Worm (Caenorhabditis elegans): Measurements from ENCODE around the gene srab-8.

srab-8 gene

ce11 chrV:3193091-3193608 is 16.9 kb downstream of the srab-8 start, which contains the start of the genes Y73C8B.3 and Y73C8B.9 (continued):
- TF ChIP-seq akir-1 (GFP tag; optimal IDR thresholded peaks at IDR 0.05) = no peak
- TF ChIP-seq ama-1 (optimal IDR thresholded peaks at IDR 0.05) = no peak
- no peak for TF ChIP-seq ama-1 (GFP tag; optimal IDR thresholded peaks at IDR 0.05)

ce11 chrV:3194952-3195450 is 18.7 kb downstream of the srab-8 start, which contains the start of gene Y73C8B.2:
Gene Y73C8B.2, minus strand, starts transcription at chrV:3195002.
- peak; percentile 8 for TF ChIP-seq nhr-80 (tag; optimal IDR thresholded peaks at IDR 0.05)
- TF ChIP-seq rec-8 (tag; optimal IDR thresholded peaks at IDR 0.05) = no peak
- no peak for TF ChIP-seq T26A5.8 (tag; optimal IDR thresholded peaks at IDR 0.05)
- TF ChIP-seq ekl-4 (GFP tag; IDR thresholded peaks at IDR 0.05) = no peak
- no peak for TF ChIP-seq Y95B8A.8 (GFP tag; IDR thresholded peaks at IDR 0.05)
- peak; percentile 73 for TF ChIP-seq mcd-1 (GFP tag; IDR thresholded peaks at IDR 0.05)
- no peak for TF ChIP-seq athp-1 (tag; optimal IDR thresholded peaks at IDR 0.05)

- peak; percentile 66; the same call in 1 of the 2 replicates for TF ChIP-seq nfyb-1 (GFP tag; IDR thresholded peaks at IDR 0.05)
- TF ChIP-seq atf-7 (tag; optimal IDR thresholded peaks at IDR 0.05) = no peak
These were observed 19.6 kb downstream of the srab-8 start for ce11 chrV:3195814-3196213.

- TF ChIP-seq cebp-1 (GFP tag; IDR thresholded peaks at IDR 0.05) = no peak
- TF ChIP-seq cebp-1 (tag; optimal IDR thresholded peaks at IDR 0.05) = peak; percentile 2
- no peak for TF ChIP-seq ccch-3 (GFP tag; optimal IDR thresholded peaks at IDR 0.05)
These were observed 20.6 kb downstream of the srab-8 start, which contains the start of the genes Y73C8B.1 and Y73C8B.5 for ce11 chrV:3196832-3197329. Gene Y73C8B.1, minus strand, starts transcription at chrV:3196882. Gene Y73C8B.5, plus strand, starts transcription at chrV:3197268.

ce11 chrV:3200323-3200722 is 24.1 kb downstream of the srab-8 start, which contains the start of gene K08D9.4:
Gene K08D9.4, minus strand, starts transcription at chrV:3200423.
- no peak for TF ChIP-seq F22D6.2 (tag; optimal IDR thresholded peaks at IDR 0.05)
- no peak for TF ChIP-seq F49E8.2 (tag; optimal IDR thresholded peaks at IDR 0.05; ENCODE audit: insufficient read depth)
- TF ChIP-seq sdz-38 (tag; optimal IDR thresholded peaks at IDR 0.05) = no peak
- no peak for TF ChIP-seq lag-1 (GFP tag; IDR thresholded peaks at IDR 0.05)
- TF ChIP-seq nhr-90 (tag; optimal IDR thresholded peaks at IDR 0.05) = no peak
- no peak for TF ChIP-seq snpc-1.1 (tag; optimal IDR thresholded peaks at IDR 0.05; ENCODE audit: insufficient read depth)

- no peak for TF ChIP-seq F57A8.1 (GFP tag; optimal IDR thresholded peaks at IDR 0.05)
- TF ChIP-seq madf-3 (GFP tag; IDR thresholded peaks at IDR 0.05) = no peak
- no peak for TF ChIP-seq repo-1 (tag; optimal IDR thresholded peaks at IDR 0.05)
- peak; percentile 98 for TF ChIP-seq F33H1.4 (GFP tag; IDR thresholded peaks at IDR 0.05)
- TF ChIP-seq rec-8 (tag; optimal IDR thresholded peaks at IDR 0.05) = no peak
- no peak for TF ChIP-seq ztf-3 (GFP tag; optimal IDR thresholded peaks at IDR 0.05)
- TF ChIP-seq nhr-27 (tag; optimal IDR thresholded peaks at IDR 0.05) = no peak
- TF ChIP-seq snpc-3.4 (tag; optimal IDR thresholded peaks at IDR 0.05) = no peak
- peak; percentile 31 for TF ChIP-seq efl-1 (GFP tag; optimal IDR thresholded peaks at IDR 0.05)
- no peak for TF ChIP-seq attf-3 (GFP tag; conservative IDR thresholded peaks at IDR 0.05)
- TF ChIP-seq dpl-1 (GFP tag; optimal IDR thresholded peaks at IDR 0.05) = no peak
- no peak for TF ChIP-seq ceh-58 (GFP tag; IDR thresholded peaks at IDR 0.05)
- TF ChIP-seq C17E4.6 (GFP tag; IDR thresholded peaks at IDR 0.05) = no peak
- no peak for TF ChIP-seq ceh-27 (GFP tag; optimal IDR thresholded peaks at IDR 0.05)
- no peak for TF ChIP-seq T26A5.8 (tag; optimal IDR thresholded peaks at IDR 0.05)
- no peak for TF ChIP-seq sdz-38 (tag; optimal IDR thresholded peaks at IDR 0.05)
- no peak for TF ChIP-seq ztf-28 (GFP tag; IDR thresholded peaks at IDR 0.05)
- no peak for TF ChIP-seq tlf-1 (GFP tag; optimal IDR thresholded peaks at IDR 0.05)
- TF ChIP-seq aptf-3 (GFP tag; IDR thresholded peaks at IDR 0.05) = no peak
- peak; percentile 98 for TF ChIP-seq xnd-1 (tag; optimal IDR thresholded peaks at IDR 0.05)
- no peak for TF ChIP-seq F57C9.4 (tag; optimal IDR thresholded peaks at IDR 0.05)
- no peak for TF ChIP-seq ccch-3 (GFP tag; optimal IDR thresholded peaks at IDR 0.05)
- no peak for TF ChIP-seq Y53F4B.3 (GFP tag; IDR thresholded peaks at IDR 0.05)
These were observed 28.2 kb downstream of the srab-8 start for ce11 chrV:3204433-3204832.
